Fruit fly (Drosophila melanogaster): ENCODE data around the gene Pxn.

Pxn gene

DNA sequence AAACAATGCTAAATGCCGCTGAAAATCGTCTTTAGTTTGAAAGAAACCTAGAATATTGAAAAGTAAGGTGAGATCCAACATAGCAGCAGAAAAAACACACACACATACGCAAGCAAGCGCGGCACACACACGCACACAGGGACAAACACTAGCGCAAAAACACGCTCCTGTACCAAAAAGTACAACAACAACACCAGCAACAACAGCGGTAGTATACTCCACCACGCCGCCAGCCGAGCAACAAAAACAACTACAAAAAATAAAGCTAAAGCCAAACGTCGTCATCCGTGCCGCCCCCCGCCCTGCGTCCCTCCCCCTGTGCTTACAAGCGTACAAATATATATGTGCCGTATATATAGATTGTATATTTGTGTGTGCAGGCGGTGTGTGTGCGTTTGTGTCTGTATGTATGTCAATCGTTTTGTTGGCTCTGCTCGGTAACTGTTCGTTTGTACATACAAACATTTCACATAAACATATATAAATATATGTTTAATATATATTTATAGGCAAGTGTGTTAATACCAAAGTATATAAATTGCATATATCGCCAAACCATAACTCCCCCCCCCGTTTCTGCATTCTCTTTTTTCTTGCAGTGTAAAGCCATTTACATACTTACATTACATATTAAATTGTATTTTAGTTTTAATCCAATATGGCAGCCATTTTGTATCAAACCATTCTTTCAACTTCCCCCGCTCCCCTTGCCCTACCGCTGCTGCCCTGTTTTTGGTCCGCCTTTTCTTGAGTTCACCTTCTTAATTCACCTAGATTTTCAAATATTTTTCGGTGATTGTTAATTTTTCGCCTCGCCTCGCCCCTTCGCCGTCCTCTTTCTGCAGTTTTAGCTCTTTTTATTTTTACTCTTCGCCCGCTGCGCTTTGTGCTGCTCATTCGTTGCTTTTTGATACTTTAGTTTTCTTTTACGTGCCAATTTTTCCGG, 6.4 kb upstream of the Pxn start:
- TF ChIP-seq CG6808 (GFP tag; optimal IDR thresholded peaks at IDR 0.05) (no peak), fkh (GFP tag; optimal IDR thresholded peaks at IDR 0.05) (no peak), fd85E (GFP tag; optimal IDR thresholded peaks at IDR 0.05) (no peak), Hr39 (GFP tag; optimal IDR thresholded peaks at IDR 0.05) (peak; percentile 11), CG34406 (GFP tag; optimal IDR thresholded peaks at IDR 0.05) (peak; percentile 67), Ets96B (tag; optimal IDR thresholded peaks at IDR 0.05) (peak; percentile 61), CG10631 (GFP tag; optimal IDR thresholded peaks at IDR 0.05) (no peak), cyc (GFP tag; optimal IDR thresholded peaks at IDR 0.05) (no peak), CG6854 (GFP tag; optimal IDR thresholded peaks at IDR 0.05) (no peak), lz (GFP tag; optimal IDR thresholded peaks at IDR 0.05) (no peak), ss (GFP tag; optimal IDR thresholded peaks at IDR 0.05) (peak in 1 of 2 experiments; percentile 36), Eip75B (GFP tag; optimal IDR thresholded peaks at IDR 0.05) (no peak), CG15336 (GFP tag; IDR thresholded peaks at IDR 0.05) (peak; percentile 72), fd59A (GFP tag; optimal IDR thresholded peaks at IDR 0.05) (no peak), CG31627 (GFP tag; optimal IDR thresholded peaks at IDR 0.05) (peak; percentile 12), CG10669 (GFP tag; optimal IDR thresholded peaks at IDR 0.05) (no peak), OdsH (GFP tag; optimal IDR thresholded peaks at IDR 0.05) (peak; percentile 70), Ets21C (GFP tag; optimal IDR thresholded peaks at IDR 0.05) (no peak), CG8119 (GFP tag; IDR thresholded peaks at IDR 0.05) (peak; percentile 77), Sox102F (GFP tag; optimal IDR thresholded peaks at IDR 0.05) (peak; percentile 18), acj6 (GFP tag; optimal IDR thresholded peaks at IDR 0.05) (peak; percentile 39), Hr4 (GFP tag; optimal IDR thresholded peaks at IDR 0.05) (peak; percentile 38), Smox (GFP tag; optimal IDR thresholded peaks at IDR 0.05) (no peak), CG4318 (GFP tag; optimal IDR thresholded peaks at IDR 0.05) (no peak), CG1621 (tag; optimal IDR thresholded peaks at IDR 0.05) (no peak), CG7368 (GFP tag; optimal IDR thresholded peaks at IDR 0.05) (peak; percentile 21), CG8632 (GFP tag; optimal IDR thresholded peaks at IDR 0.05) (peak; percentile 42), svp (GFP tag) (peak; percentile 59), Hr38 (GFP tag; optimal IDR thresholded peaks at IDR 0.05) (no peak), dsx (GFP tag; optimal IDR thresholded peaks at IDR 0.05; ENCODE audit: poor library complexity, severe bottlenecking) (peak; percentile 15), CG8319 (GFP tag; optimal IDR thresholded peaks at IDR 0.05) (peak; percentile 30), Sox15 (GFP tag; optimal IDR thresholded peaks at IDR 0.05) (peak; percentile 9), CG3032 (tag; optimal IDR thresholded peaks at IDR 0.05) (peak; percentile 47), Eip78C (GFP tag) (peak; percentile 82), CG3919 (GFP tag; optimal IDR thresholded peaks at IDR 0.05) (peak; percentile 77), CG32006 (GFP tag; optimal IDR thresholded peaks at IDR 0.05) (no peak), eg (GFP tag; IDR thresholded peaks at IDR 0.05) (peak; percentile 85), dac (GFP tag; optimal IDR thresholded peaks at IDR 0.05) (peak; percentile 1), CG11294 (GFP tag; IDR thresholded peaks at IDR 0.05) (peak; percentile 46; the same call in 1 of the 2 replicates), topi (GFP tag; optimal IDR thresholded peaks at IDR 0.05) (peak; percentile 46), Lpt (GFP tag; optimal IDR thresholded peaks at IDR 0.05) (peak; percentile 52), net (GFP tag; optimal IDR thresholded peaks at IDR 0.05) (peak; percentile 37), Eip93F (GFP tag; optimal IDR thresholded peaks at IDR 0.05) (no peak), Met (GFP tag; optimal IDR thresholded peaks at IDR 0.05) (peak; percentile 40), CG6792 (GFP tag; optimal IDR thresholded peaks at IDR 0.05) (peak; percentile 2), pdm3 (GFP tag; optimal IDR thresholded peaks at IDR 0.05) (peak; percentile 41), CG6163 (GFP tag; IDR thresholded peaks at IDR 0.05) (peak; percentile 78), vri (GFP tag; optimal IDR thresholded peaks at IDR 0.05) (peak; percentile 12), salr (GFP tag; optimal IDR thresholded peaks at IDR 0.05) (no peak), achi (GFP tag; optimal IDR thresholded peaks at IDR 0.05) (peak; percentile 44)
